Fruit fly (Drosophila melanogaster) whole organism, adult: Measurements from ENCODE around the gene CG34297.

Experiments used
- CG7045 ChIP-seq: fragments of 200-800 bp; sonication (Bioruptor generic); optimal IDR thresholded peaks from 2 replicates; lab custom pipeline; 2017; ENCODE audit warnings: missing biosample characterization, mild to moderate bottlenecking, missing genetic modification characterization
- Hr96 ChIP-seq: fragments of 200-800 bp; sonication (Bioruptor generic); optimal IDR thresholded peaks from 2 replicates; lab custom pipeline; 2016; ENCODE audit warnings: missing biosample characterization, missing genetic modification characterization

- TF ChIP-seq CG7045 (GFP tag; lab: Kevin White, UChicago) (no peak), Hr96 (GFP tag; lab: Kevin White, UChicago) (no peak)
Observed at dm6 chr3R:6766928-6767327, 19.1 kb upstream of the CG34297 start.
